Fruit fly (Drosophila melanogaster) whole organism, embryonic: ENCODE data around the gene drongo.

ENCODE experiments used
- Abd-B ChIP-seq: fragments of 200-800 bp; sonication (Bioruptor generic); optimal IDR thresholded peaks from 2 replicates; lab custom pipeline; 2018; ENCODE audit warnings: missing biosample characterization, mild to moderate bottlenecking, missing genetic modification characterization, moderate library complexity
- Ada2b ChIP-seq: fragments of 200-800 bp; sonication (Bioruptor generic); IDR thresholded peaks from 2 replicates; pipeline ENCODE4 v1.3.6; 2022; ENCODE audit warnings: missing biosample characterization, missing genetic modification characterization
- CG10274 ChIP-seq: fragments of 200-800 bp; sonication (Bioruptor generic); optimal IDR thresholded peaks from 3 replicates; lab custom pipeline; 2017; ENCODE audit warnings: missing biosample characterization, mild to moderate bottlenecking, missing genetic modification characterization
- CG10321 ChIP-seq: fragments of 200-800 bp; sonication (Bioruptor generic); IDR thresholded peaks from 2 replicates; pipeline ENCODE4 v1.3.6; 2022; ENCODE audit warnings: missing biosample characterization, missing genetic modification characterization
- CG11085 ChIP-seq: fragments of 200-800 bp; sonication (Bioruptor generic); IDR thresholded peaks from 2 replicates; pipeline ENCODE4 v1.3.6; 2022; ENCODE audit warnings: missing biosample characterization, missing genetic modification characterization
- CG11560 ChIP-seq: fragments of 200-800 bp; sonication (Bioruptor generic); IDR thresholded peaks from 3 replicates; pipeline ENCODE4 v1.3.6; 2022; ENCODE audit warnings: missing biosample characterization, missing genetic modification characterization
- CG12236 ChIP-seq: fragments of 200-800 bp; sonication (Bioruptor generic); optimal IDR thresholded peaks from 2 replicates; lab custom pipeline; 2016; ENCODE audit warnings: missing biosample characterization, missing genetic modification characterization
- CG15696 ChIP-seq: fragments of 200-800 bp; sonication (Bioruptor generic); optimal IDR thresholded peaks from 2 replicates; lab custom pipeline; 2019; ENCODE audit warnings: missing biosample characterization, mild to moderate bottlenecking, missing genetic modification characterization, moderate library complexity
- CG17612 ChIP-seq: fragments of 200-800 bp; sonication (Bioruptor generic); IDR thresholded peaks from 2 replicates; pipeline ENCODE4 v1.3.6; 2022; ENCODE audit warnings: missing biosample characterization, missing genetic modification characterization
- CG1792 ChIP-seq: fragments of 200-800 bp; sonication (Bioruptor generic); optimal IDR thresholded peaks from 2 replicates; lab custom pipeline; 2016; ENCODE audit warnings: missing biosample characterization, missing genetic modification characterization
- CG18262 ChIP-seq: fragments of 200-800 bp; optimal IDR thresholded peaks from 3 replicates; lab custom pipeline; 2019; ENCODE audit warnings: missing biosample characterization, mild to moderate bottlenecking, missing genetic modification characterization, moderate library complexity
- CG18619 ChIP-seq: fragments of 200-800 bp; sonication (Bioruptor generic); optimal IDR thresholded peaks from 3 replicates; lab custom pipeline; 2017; ENCODE audit warnings: missing biosample characterization, mild to moderate bottlenecking, missing genetic modification characterization
- CG2120 ChIP-seq: fragments of 200-800 bp; sonication (Bioruptor generic); optimal IDR thresholded peaks from 3 replicates; lab custom pipeline; 2016; ENCODE audit warnings: missing biosample characterization, missing genetic modification characterization
- CG3065 ChIP-seq: fragments of 200-800 bp; sonication (Bioruptor generic); optimal IDR thresholded peaks from 2 replicates; lab custom pipeline; 2016; ENCODE audit warnings: missing biosample characterization, missing genetic modification characterization
- CG31224 ChIP-seq: fragments of 200-800 bp; sonication (Bioruptor generic); IDR thresholded peaks from 2 replicates; pipeline ENCODE4 v1.3.6; 2022; ENCODE audit warnings: missing biosample characterization, missing genetic modification characterization
- CG34422 ChIP-seq: fragments of 200-800 bp; sonication (Bioruptor generic); IDR thresholded peaks from 3 replicates; pipeline ENCODE4 v1.3.6; 2022; ENCODE audit warnings: missing biosample characterization, missing genetic modification characterization
- CG3838 ChIP-seq: fragments of 200-800 bp; sonication (Bioruptor generic); optimal IDR thresholded peaks from 3 replicates; lab custom pipeline; 2016; ENCODE audit warnings: missing biosample characterization, missing genetic modification characterization
- CG42726 ChIP-seq: fragments of 200-800 bp; sonication (Bioruptor generic); IDR thresholded peaks from 2 replicates; pipeline ENCODE4 v1.3.6; 2022; ENCODE audit warnings: missing biosample characterization, missing genetic modification characterization; ENCODE audit not compliant: partially characterized antibody
- CG4328 ChIP-seq: fragments of 200-800 bp; sonication (Bioruptor generic); optimal IDR thresholded peaks from 3 replicates; lab custom pipeline; 2017; ENCODE audit warnings: missing biosample characterization, missing genetic modification reagents, missing genetic modification characterization
- CG4404 ChIP-seq: fragments of 200-800 bp; sonication (Bioruptor generic); IDR thresholded peaks from 2 replicates; pipeline ENCODE4 v1.3.6; 2022; ENCODE audit warnings: missing biosample characterization, missing genetic modification characterization
- CG5245 ChIP-seq: fragments of 200-800 bp; sonication (Bioruptor generic); optimal IDR thresholded peaks from 3 replicates; lab custom pipeline; 2016; ENCODE audit warnings: missing biosample characterization, missing genetic modification characterization
- CG7556 ChIP-seq: fragments of 200-800 bp; sonication (Bioruptor generic); optimal IDR thresholded peaks from 2 replicates; lab custom pipeline; 2017; ENCODE audit warnings: missing biosample characterization, mild to moderate bottlenecking, missing genetic modification characterization
- CG9215 ChIP-seq: fragments of 200-800 bp; sonication (Bioruptor generic); IDR thresholded peaks from 2 replicates; pipeline ENCODE4 v1.3.6; 2022; ENCODE audit warnings: missing biosample characterization, missing genetic modification characterization
- CG9727 ChIP-seq: fragments of 200-800 bp; sonication (Bioruptor generic); optimal IDR thresholded peaks from 3 replicates; lab custom pipeline; 2017; ENCODE audit warnings: missing biosample characterization, mild to moderate bottlenecking, missing genetic modification characterization
- CoRest ChIP-seq: fragments of 200-800 bp; sonication (Bioruptor generic); optimal IDR thresholded peaks from 3 replicates; lab custom pipeline; 2018; ENCODE audit warnings: missing biosample characterization, mild to moderate bottlenecking, missing genetic modification characterization, moderate library complexity
- D ChIP-seq, 2 experiments: fragments of 200-800 bp in 1 of 2; fragments of >200 bp in 1 of 2; sonication (Bioruptor generic) in 1 of 2; optimal IDR thresholded peaks; 2 replicates in 1 of 2; 3 replicates in 1 of 2; lab custom pipeline; 2017; ENCODE audit warnings: mild to moderate bottlenecking in 1 of 2, missing biosample characterization in 1 of 2, missing genetic modification characterization in 1 of 2, missing genetic modification reagents in 1 of 2
- Dek ChIP-seq: fragments of 200-800 bp; sonication (Bioruptor generic); optimal IDR thresholded peaks from 3 replicates; lab custom pipeline; 2019; ENCODE audit warnings: missing biosample characterization, mild to moderate bottlenecking, missing genetic modification characterization, moderate library complexity
- Dll ChIP-seq: fragments of 200-800 bp; sonication (Bioruptor generic); IDR thresholded peaks from 4 replicates; pipeline ENCODE4 v1.3.6; 2022; ENCODE audit warnings: missing biosample characterization, missing genetic modification characterization; ENCODE audit not compliant: partially characterized antibody
- Doc3 ChIP-seq: fragments of 200-800 bp; sonication (Bioruptor generic); IDR thresholded peaks from 3 replicates; pipeline ENCODE4 v1.3.6; 2022; ENCODE audit warnings: missing biosample characterization, missing genetic modification characterization; ENCODE audit not compliant: partially characterized antibody
- H15 ChIP-seq: fragments of 200-800 bp; sonication (Bioruptor generic); IDR thresholded peaks from 3 replicates; pipeline ENCODE4 v1.3.6; 2022; ENCODE audit warnings: missing biosample characterization, missing genetic modification characterization
- Mrtf ChIP-seq: fragments of 200-800 bp; sonication (Bioruptor generic); IDR thresholded peaks from 3 replicates; pipeline ENCODE4 v1.3.6; 2022; ENCODE audit warnings: missing biosample characterization, missing genetic modification characterization
- Side ChIP-seq: fragments of 200-800 bp; sonication (Bioruptor generic); optimal IDR thresholded peaks from 2 replicates; lab custom pipeline; 2016; ENCODE audit warnings: missing biosample characterization, missing genetic modification characterization
- Tbp ChIP-seq: fragments of >200 bp; optimal IDR thresholded peaks from 2 replicates; lab custom pipeline; 2018; ENCODE audit warnings: missing biosample characterization, missing genetic modification characterization
- Usf ChIP-seq: fragments of 200-800 bp; sonication (Bioruptor generic); optimal IDR thresholded peaks from 2 replicates; lab custom pipeline; 2017; ENCODE audit warnings: missing genotype, missing biosample characterization, missing genetic modification characterization
- ara ChIP-seq: fragments of 200-800 bp; sonication (Bioruptor generic); IDR thresholded peaks from 2 replicates; pipeline ENCODE4 v1.3.6; 2022; ENCODE audit warnings: missing biosample characterization, missing genetic modification characterization
- ato ChIP-seq: fragments of 200-800 bp; sonication (Bioruptor generic); IDR thresholded peaks from 2 replicates; pipeline ENCODE4 v1.3.6; 2022; ENCODE audit warnings: missing biosample characterization, missing genetic modification characterization; ENCODE audit not compliant: partially characterized antibody
- disco-r ChIP-seq: fragments of 200-800 bp; sonication (Bioruptor generic); optimal IDR thresholded peaks from 2 replicates; lab custom pipeline; 2016; ENCODE audit warnings: missing biosample characterization, missing genetic modification characterization
- dysf ChIP-seq: fragments of 200-800 bp; sonication (Bioruptor generic); IDR thresholded peaks from 3 replicates; pipeline ENCODE4 v1.3.6; 2022; ENCODE audit warnings: missing biosample characterization, missing genetic modification characterization
- exex ChIP-seq: fragments of 200-800 bp; sonication (Bioruptor generic); optimal IDR thresholded peaks from 4 replicates; lab custom pipeline; 2018; ENCODE audit warnings: missing biosample characterization, mild to moderate bottlenecking, missing genetic modification characterization, moderate library complexity
- hbn ChIP-seq: fragments of 200-800 bp; sonication (Bioruptor generic); IDR thresholded peaks from 2 replicates; pipeline ENCODE4 v1.3.6; 2022; ENCODE audit warnings: missing biosample characterization, missing genetic modification characterization; ENCODE audit not compliant: partially characterized antibody
- jing ChIP-seq: fragments of 200-800 bp; sonication (Bioruptor generic); optimal IDR thresholded peaks from 2 replicates; lab custom pipeline; 2018; ENCODE audit warnings: missing biosample characterization, mild to moderate bottlenecking, missing genetic modification characterization
- nmo ChIP-seq: fragments of 200-800 bp; sonication (Bioruptor generic); optimal IDR thresholded peaks from 2 replicates; lab custom pipeline; 2018; ENCODE audit warnings: missing biosample characterization, mild to moderate bottlenecking, missing genetic modification characterization, moderate library complexity
- oc ChIP-seq: fragments of 200-800 bp; sonication (Bioruptor generic); optimal IDR thresholded peaks from 2 replicates; lab custom pipeline; 2018; ENCODE audit warnings: missing biosample characterization, mild to moderate bottlenecking, missing genetic modification characterization, moderate library complexity
- repo ChIP-seq: fragments of 200-800 bp; sonication (Bioruptor generic); optimal IDR thresholded peaks from 2 replicates; lab custom pipeline; 2016; ENCODE audit warnings: missing biosample characterization, missing genetic modification characterization
- sr ChIP-seq: fragments of 200-800 bp; sonication (Bioruptor generic); IDR thresholded peaks from 3 replicates; pipeline ENCODE4 v1.3.6; 2022; ENCODE audit warnings: missing biosample characterization, missing genetic modification characterization
- unc-4 ChIP-seq: fragments of 200-800 bp; sonication (Bioruptor generic); IDR thresholded peaks from 2 replicates; pipeline ENCODE4 v1.3.6; 2022; ENCODE audit warnings: missing biosample characterization, missing genetic modification characterization; ENCODE audit not compliant: partially characterized antibody
- wor ChIP-seq: fragments of 200-800 bp; sonication (Bioruptor generic); IDR thresholded peaks from 2 replicates; pipeline ENCODE4 v1.3.6; 2022; ENCODE audit warnings: missing biosample characterization, missing genetic modification characterization
- zf30C ChIP-seq: fragments of 200-800 bp; sonication (Bioruptor generic); optimal IDR thresholded peaks from 3 replicates; lab custom pipeline; 2018; ENCODE audit warnings: missing biosample characterization, mild to moderate bottlenecking, missing genetic modification characterization

drongo gene

DNA sequence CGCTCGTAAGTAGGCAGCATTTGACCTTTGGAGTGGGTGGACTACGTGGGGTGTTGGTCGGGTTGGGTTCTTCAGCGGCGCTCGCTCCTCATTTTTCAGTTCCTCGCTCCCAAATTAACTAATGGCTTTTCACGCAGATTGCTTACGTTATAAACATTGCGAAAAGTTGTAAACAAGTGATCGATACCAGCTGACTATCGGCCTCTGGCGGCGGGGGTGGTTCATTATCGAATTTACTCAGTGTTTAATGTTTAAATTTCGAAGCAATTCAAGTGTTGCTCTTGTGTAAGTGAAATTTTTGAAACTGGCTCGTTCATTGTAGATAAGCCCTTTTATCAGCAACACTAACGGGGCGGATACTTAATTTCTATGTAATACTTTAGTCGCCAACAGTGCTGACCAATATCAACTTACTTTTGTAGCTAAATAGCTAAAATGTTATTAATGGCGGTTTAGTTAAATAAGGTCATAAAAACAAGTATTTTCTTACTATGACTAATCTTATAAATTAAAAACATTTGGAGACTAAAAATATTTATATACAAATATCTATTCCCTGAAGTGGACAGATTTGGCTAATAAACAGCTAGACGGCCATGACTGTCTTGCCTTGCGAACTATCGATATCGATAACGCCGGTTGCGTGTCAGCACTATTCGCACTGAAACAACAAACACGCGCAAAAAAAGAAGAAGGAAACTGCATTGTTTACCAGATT lies 31.4 kb downstream of the drongo start, which contains the start of the genes PGAP2 and Clp (continued):
- TF ChIP-seq CG11085 (GFP tag; lab: Robert Waterston, UW) (peak; percentile 75), H15 (peak; percentile 73), CG4404 (GFP tag; lab: Robert Waterston, UW) (peak; percentile 71), Dek (tag; lab: Kevin White, UChicago) (peak; percentile 77), unc-4 (GFP tag; lab: Robert Waterston, UW) (peak; percentile 57; the same call in 1 of the 2 replicates), D (optimal IDR thresholded peaks at IDR 0.05; lab: Kevin White, UChicago) (no peak), D (GFP tag; optimal IDR thresholded peaks at IDR 0.05; lab: Kevin White, UChicago) (peak; percentile 41), disco-r (GFP tag; lab: Kevin White, UChicago) (no peak), CG1792 (GFP tag; lab: Kevin White, UChicago) (no peak), CG5245 (GFP tag; lab: Kevin White, UChicago) (peak; percentile 42), Tbp (GFP tag; lab: Kevin White, UChicago) (peak; percentile 43), wor (peak; percentile 61), CG31224 (peak; percentile 67), dysf (peak; percentile 81), zf30C (GFP tag; lab: Kevin White, UChicago) (no peak), CG18619 (GFP tag; lab: Kevin White, UChicago) (peak; percentile 64), CG10274 (no peak), CG3065 (GFP tag; lab: Kevin White, UChicago) (peak; percentile 19), ato (GFP tag; lab: Robert Waterston, UW) (peak; percentile 31; the same call in 1 of the 2 replicates), Doc3 (0 out of 3 replicates have a peak, but pooled peaks have one; percentile 40), ara (GFP tag; lab: Robert Waterston, UW) (peak; percentile 64; the same call in 1 of the 2 replicates), CG11560 (tag; lab: Robert Waterston, UW) (no peak), CG12236 (GFP tag; lab: Kevin White, UChicago) (no peak), Usf (GFP tag; lab: Kevin White, UChicago) (peak; percentile 49), CG2120 (GFP tag; lab: Kevin White, UChicago) (peak; percentile 84), CG4328 (GFP tag; lab: Kevin White, UChicago) (peak; percentile 48), CG10321 (GFP tag; lab: Robert Waterston, UW) (no peak), Mrtf (peak; percentile 51; the same call in 1 of the 3 replicates), sr (no peak), CG9215 (GFP tag; lab: Robert Waterston, UW) (peak; percentile 77; the same call in 1 of the 2 replicates), CG42726 (GFP tag; lab: Robert Waterston, UW) (no peak), repo (GFP tag; lab: Kevin White, UChicago) (no peak), Abd-B (GFP tag; lab: Kevin White, UChicago) (peak; percentile 79), CG7556 (peak; percentile 65), hbn (0 out of 2 replicates have a peak, but pooled peaks have one; percentile 31), oc (tag; lab: Kevin White, UChicago) (peak; percentile 38), CG34422 (GFP tag; lab: Robert Waterston, UW) (peak; percentile 84), CG15696 (tag; lab: Kevin White, UChicago) (peak; percentile 71), nmo (GFP tag; lab: Kevin White, UChicago) (peak; percentile 87), CoRest (peak; percentile 87), jing (GFP tag; lab: Kevin White, UChicago) (no peak), CG9727 (GFP tag; lab: Kevin White, UChicago) (peak; percentile 80), CG17612 (0 out of 2 replicates have a peak, but pooled peaks have one; percentile 22), CG3838 (GFP tag; lab: Kevin White, UChicago) (no peak), Side (GFP tag; lab: Kevin White, UChicago) (no peak), exex (tag; lab: Kevin White, UChicago) (peak; percentile 53), Ada2b (GFP tag; lab: Robert Waterston, UW) (peak; percentile 61; the same call in 1 of the 2 replicates), Dll (GFP tag; lab: Robert Waterston, UW) (peak; percentile 70; the same call in 3 of the 4 replicates), CG18262 (peak; percentile 79)
